Fruit fly (Drosophila melanogaster) whole organism, embryonic: ENCODE results near the gene Vha16-3.

ENCODE experiments used
- Aef1 ChIP-seq: fragments of 200-800 bp; sonication (Bioruptor generic); IDR thresholded peaks from 3 replicates; pipeline ENCODE4 v1.3.6; 2022; ENCODE audit warnings: missing biosample characterization, missing genetic modification characterization
- Atf-2 ChIP-seq: fragments of 200-800 bp; sonication (Bioruptor generic); optimal IDR thresholded peaks from 2 replicates; lab custom pipeline; 2016; ENCODE audit warnings: missing biosample characterization, missing genetic modification characterization
- Blimp-1 ChIP-seq: fragments of 200-800 bp; sonication (Bioruptor generic); optimal IDR thresholded peaks from 3 replicates; lab custom pipeline; 2018; ENCODE audit warnings: missing biosample characterization, missing genetic modification characterization, mild to moderate bottlenecking, moderate library complexity, missing genetic modification reagents
- CG10462 ChIP-seq: fragments of 200-800 bp; sonication (Bioruptor generic); optimal IDR thresholded peaks from 2 replicates; lab custom pipeline; 2016; ENCODE audit warnings: missing biosample characterization, missing genetic modification characterization
- CG10979 ChIP-seq: fragments of 200-800 bp; sonication (Bioruptor generic); optimal IDR thresholded peaks from 2 replicates; lab custom pipeline; 2018; ENCODE audit warnings: missing biosample characterization, mild to moderate bottlenecking, missing genetic modification characterization, moderate library complexity
- CG11504 ChIP-seq: fragments of 200-800 bp; sonication (Bioruptor generic); optimal IDR thresholded peaks from 3 replicates; lab custom pipeline; 2019; ENCODE audit warnings: missing biosample characterization, mild to moderate bottlenecking, missing genetic modification characterization, moderate library complexity
- CG11723 ChIP-seq: fragments of 200-800 bp; sonication (Bioruptor generic); optimal IDR thresholded peaks from 2 replicates; lab custom pipeline; 2017; ENCODE audit warnings: missing biosample characterization, mild to moderate bottlenecking, missing genetic modification characterization
- CG13424 ChIP-seq: fragments of 200-800 bp; sonication (Bioruptor generic); optimal IDR thresholded peaks from 2 replicates; lab custom pipeline; 2019; ENCODE audit warnings: missing biosample characterization, mild to moderate bottlenecking, missing genetic modification characterization, moderate library complexity
- CG13775 ChIP-seq: fragments of 200-800 bp; sonication (Bioruptor generic); optimal IDR thresholded peaks from 3 replicates; lab custom pipeline; 2017; ENCODE audit warnings: missing biosample characterization, mild to moderate bottlenecking, missing genetic modification characterization
- CG14050 ChIP-seq: fragments of 200-800 bp; sonication (Bioruptor generic); IDR thresholded peaks from 3 replicates; pipeline ENCODE4 v1.3.6; 2022; ENCODE audit warnings: missing biosample characterization, missing genetic modification characterization
- CG14710 ChIP-seq: fragments of 200-800 bp; sonication (Bioruptor generic); optimal IDR thresholded peaks from 3 replicates; lab custom pipeline; 2019; ENCODE audit warnings: missing biosample characterization, mild to moderate bottlenecking, missing genetic modification characterization, moderate library complexity
- CG1603 ChIP-seq: fragments of 200-800 bp; sonication (Bioruptor generic); optimal IDR thresholded peaks from 2 replicates; lab custom pipeline; 2019; ENCODE audit warnings: missing biosample characterization, mild to moderate bottlenecking, missing genetic modification characterization, moderate library complexity
- CG16815 ChIP-seq: fragments of 200-800 bp; sonication (Bioruptor generic); optimal IDR thresholded peaks from 3 replicates; lab custom pipeline; 2017; ENCODE audit warnings: missing biosample characterization, mild to moderate bottlenecking, missing genetic modification characterization
- CG17328 ChIP-seq: fragments of 200-800 bp; sonication (Bioruptor generic); IDR thresholded peaks from 2 replicates; pipeline ENCODE4 v1.3.6; 2022; ENCODE audit warnings: missing biosample characterization, missing genetic modification characterization
- CG17829 ChIP-seq: fragments of 200-800 bp; optimal IDR thresholded peaks from 2 replicates; lab custom pipeline; 2019; ENCODE audit warnings: missing biosample characterization, mild to moderate bottlenecking, missing genetic modification characterization, moderate library complexity
- CG2120 ChIP-seq: fragments of 200-800 bp; sonication (Bioruptor generic); optimal IDR thresholded peaks from 3 replicates; lab custom pipeline; 2016; ENCODE audit warnings: missing biosample characterization, missing genetic modification characterization
- CG30431 ChIP-seq: fragments of 200-800 bp; sonication (Bioruptor generic); optimal IDR thresholded peaks from 2 replicates; lab custom pipeline; 2017; ENCODE audit warnings: missing biosample characterization, missing genetic modification characterization
- CG31365 ChIP-seq: fragments of 200-800 bp; sonication (Bioruptor generic); optimal IDR thresholded peaks from 2 replicates; lab custom pipeline; 2018; ENCODE audit warnings: missing biosample characterization, mild to moderate bottlenecking, missing genetic modification characterization
- CG4617 ChIP-seq: fragments of 200-800 bp; sonication (Bioruptor generic); optimal IDR thresholded peaks from 3 replicates; lab custom pipeline; 2016; ENCODE audit warnings: missing biosample characterization, missing genetic modification characterization, borderline replicate concordance
- CG8924 ChIP-seq: fragments of 200-800 bp; optimal IDR thresholded peaks from 3 replicates; lab custom pipeline; 2019; ENCODE audit warnings: missing biosample characterization, mild to moderate bottlenecking, missing genetic modification characterization, moderate library complexity
- CG9437 ChIP-seq: fragments of 200-800 bp; sonication (Bioruptor generic); optimal IDR thresholded peaks from 2 replicates; lab custom pipeline; 2018; ENCODE audit warnings: missing biosample characterization, mild to moderate bottlenecking, missing genetic modification characterization
- CG9797 ChIP-seq: fragments of 200-800 bp; sonication (Bioruptor generic); optimal IDR thresholded peaks from 3 replicates; lab custom pipeline; 2018; ENCODE audit warnings: missing biosample characterization, mild to moderate bottlenecking, missing genetic modification characterization
- D ChIP-seq, 2 experiments: fragments of 200-800 bp in 1 of 2; fragments of >200 bp in 1 of 2; sonication (Bioruptor generic) in 1 of 2; optimal IDR thresholded peaks; 2 replicates in 1 of 2; 3 replicates in 1 of 2; lab custom pipeline; 2017; ENCODE audit warnings: mild to moderate bottlenecking in 1 of 2, missing biosample characterization in 1 of 2, missing genetic modification characterization in 1 of 2, missing genetic modification reagents in 1 of 2
- D19B ChIP-seq: fragments of 200-800 bp; sonication (Bioruptor generic); optimal IDR thresholded peaks from 2 replicates; lab custom pipeline; 2017; ENCODE audit warnings: missing biosample characterization, mild to moderate bottlenecking, missing genetic modification characterization
- Dip2 ChIP-seq: fragments of 200-800 bp; sonication (Bioruptor generic); IDR thresholded peaks from 2 replicates; pipeline ENCODE4 v1.3.6; 2022; ENCODE audit warnings: missing biosample characterization, missing genetic modification characterization
- Gug ChIP-seq: fragments of 200-800 bp; sonication (Bioruptor generic); IDR thresholded peaks from 4 replicates; pipeline ENCODE4 v1.3.6; 2022; ENCODE audit warnings: missing biosample characterization, missing genetic modification characterization
- H15 ChIP-seq: fragments of 200-800 bp; sonication (Bioruptor generic); IDR thresholded peaks from 3 replicates; pipeline ENCODE4 v1.3.6; 2022; ENCODE audit warnings: missing biosample characterization, missing genetic modification characterization
- Hr51 ChIP-seq, 2 experiments: fragments of 200-800 bp; sonication (Bioruptor generic); optimal IDR thresholded peaks; 2 replicates in 1 of 2; 3 replicates in 1 of 2; lab custom pipeline; 2016 to 2018; ENCODE audit warnings: missing biosample characterization in 2 of 2, missing genetic modification characterization in 2 of 2, mild to moderate bottlenecking in 1 of 2, moderate library complexity in 1 of 2
- Oli ChIP-seq: fragments of 200-800 bp; sonication (Bioruptor generic); optimal IDR thresholded peaks from 2 replicates; lab custom pipeline; 2018; ENCODE audit warnings: missing biosample characterization, mild to moderate bottlenecking, missing genetic modification characterization, moderate library complexity
- Spps ChIP-seq: fragments of 200-800 bp; sonication (Bioruptor generic); optimal IDR thresholded peaks from 2 replicates; lab custom pipeline; 2018; ENCODE audit warnings: missing biosample characterization, mild to moderate bottlenecking, missing genetic modification characterization
- ash1 ChIP-seq: fragments of 200-800 bp; sonication (Bioruptor generic); optimal IDR thresholded peaks from 2 replicates; lab custom pipeline; 2018; ENCODE audit warnings: missing biosample characterization, mild to moderate bottlenecking, missing genetic modification characterization
- az2 ChIP-seq: fragments of 200-800 bp; sonication (Bioruptor generic); optimal IDR thresholded peaks from 3 replicates; lab custom pipeline; 2016; ENCODE audit warnings: missing biosample characterization, missing genetic modification characterization
- chn ChIP-seq: fragments of 200-800 bp; sonication (Bioruptor generic); optimal IDR thresholded peaks from 2 replicates; lab custom pipeline; 2016; ENCODE audit warnings: missing biosample characterization, missing genetic modification characterization
- crc ChIP-seq: fragments of 200-800 bp; sonication (Bioruptor generic); optimal IDR thresholded peaks from 2 replicates; lab custom pipeline; 2016; ENCODE audit warnings: missing biosample characterization, missing genetic modification characterization
- croc ChIP-seq: fragments of 200-800 bp; sonication (Bioruptor generic); conservative IDR thresholded peaks from 3 replicates; pipeline ENCODE4 v1.3.6; 2022; ENCODE audit warnings: missing biosample characterization, missing genetic modification characterization
- emc ChIP-seq: fragments of 200-800 bp; sonication (Bioruptor generic); optimal IDR thresholded peaks from 2 replicates; lab custom pipeline; 2016; ENCODE audit warnings: missing biosample characterization, missing genetic modification characterization
- ewg ChIP-seq: fragments of 200-800 bp; sonication (Bioruptor generic); optimal IDR thresholded peaks from 3 replicates; lab custom pipeline; 2017; ENCODE audit warnings: mild to moderate bottlenecking, missing biosample characterization, missing genetic modification reagents, missing genetic modification characterization
- gem ChIP-seq: fragments of 200-800 bp; sonication (Bioruptor generic); optimal IDR thresholded peaks from 2 replicates; lab custom pipeline; 2019; ENCODE audit warnings: missing biosample characterization, mild to moderate bottlenecking, missing genetic modification characterization, moderate library complexity
- grau ChIP-seq: fragments of 200-800 bp; optimal IDR thresholded peaks from 3 replicates; lab custom pipeline; 2019; ENCODE audit warnings: missing biosample characterization, mild to moderate bottlenecking, missing genetic modification characterization, moderate library complexity
- gsb-n ChIP-seq: fragments of 200-800 bp; sonication (Bioruptor generic); optimal IDR thresholded peaks from 3 replicates; lab custom pipeline; 2018; ENCODE audit warnings: missing biosample characterization, mild to moderate bottlenecking, missing genetic modification characterization
- ham ChIP-seq: fragments of 200-800 bp; sonication (Bioruptor generic); IDR thresholded peaks from 2 replicates; pipeline ENCODE4 v1.3.6; 2022; ENCODE audit warnings: missing biosample characterization, missing genetic modification characterization
- kay ChIP-seq: fragments of 200-800 bp; sonication (Bioruptor generic); optimal IDR thresholded peaks from 2 replicates; lab custom pipeline; 2016; ENCODE audit warnings: missing biosample characterization, missing genetic modification characterization
- lilli ChIP-seq: fragments of 200-800 bp; sonication (Bioruptor generic); optimal IDR thresholded peaks from 3 replicates; lab custom pipeline; 2016; ENCODE audit warnings: missing biosample characterization, missing genetic modification characterization
- lmd ChIP-seq: fragments of 200-800 bp; sonication (Bioruptor generic); IDR thresholded peaks from 2 replicates; pipeline ENCODE4 v1.3.6; 2022; ENCODE audit warnings: missing biosample characterization, missing genetic modification characterization
- sna ChIP-seq: fragments of 200-800 bp; sonication (Bioruptor generic); IDR thresholded peaks from 2 replicates; pipeline ENCODE4 v1.3.6; 2022; ENCODE audit warnings: missing biosample characterization, missing genetic modification characterization; ENCODE audit not compliant: partially characterized antibody
- trh ChIP-seq: fragments of 200-800 bp; sonication (Bioruptor generic); optimal IDR thresholded peaks from 2 replicates; lab custom pipeline; 2016; ENCODE audit warnings: missing biosample characterization, missing genetic modification characterization
- twi ChIP-seq: fragments of 200-800 bp; optimal IDR thresholded peaks from 2 replicates; lab custom pipeline; 2019; ENCODE audit warnings: missing biosample characterization, mild to moderate bottlenecking, missing genetic modification characterization, moderate library complexity
- tx ChIP-seq: fragments of 200-800 bp; sonication (Bioruptor generic); optimal IDR thresholded peaks from 2 replicates; lab custom pipeline; 2016; ENCODE audit warnings: missing biosample characterization, missing genetic modification characterization
- wor ChIP-seq: fragments of 200-800 bp; sonication (Bioruptor generic); IDR thresholded peaks from 2 replicates; pipeline ENCODE4 v1.3.6; 2022; ENCODE audit warnings: missing biosample characterization, missing genetic modification characterization
- zfh1 ChIP-seq: fragments of 200-800 bp; sonication (Bioruptor generic); IDR thresholded peaks from 3 replicates; pipeline ENCODE4 v1.3.6; 2022; ENCODE audit warnings: missing biosample characterization, missing genetic modification characterization

The Vha16-3 gene

DNA sequence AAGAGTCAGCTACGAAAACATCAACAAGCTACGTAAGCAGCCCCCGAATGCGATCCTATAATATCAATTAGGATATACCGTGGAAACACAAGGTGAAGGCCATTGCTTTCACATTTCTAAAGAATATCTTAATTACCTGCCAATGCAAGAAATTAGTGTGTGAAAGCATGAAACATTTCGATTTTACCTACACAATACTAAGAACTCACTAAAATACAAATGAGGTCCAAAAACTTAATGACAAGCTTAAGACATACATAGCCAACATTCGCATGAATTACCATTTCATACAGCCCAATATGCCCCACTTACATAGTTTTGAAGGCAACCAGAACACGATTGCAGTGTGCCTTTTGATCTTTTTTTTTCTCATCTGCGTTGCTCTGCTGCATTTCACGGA is 43.4 kb upstream of the Vha16-3 start (continued):
- peak; percentile 58 for TF ChIP-seq CG10979 (tag; lab: Kevin White, UChicago)
- TF ChIP-seq CG14710 (tag; lab: Kevin White, UChicago): peak; percentile 29
- TF ChIP-seq CG11723 (GFP tag; lab: Kevin White, UChicago): peak; percentile 0
- TF ChIP-seq H15 (GFP tag; lab: Robert Waterston, UW): peak; percentile 28; the same call in 1 of the 3 replicates
- no peak for TF ChIP-seq trh (GFP tag; lab: Kevin White, UChicago)
- TF ChIP-seq CG2120: no peak
- no peak for TF ChIP-seq CG9797 (GFP tag; lab: Kevin White, UChicago)
- TF ChIP-seq ash1 (GFP tag; lab: Kevin White, UChicago): no peak
- TF ChIP-seq CG9437: peak; percentile 45
- TF ChIP-seq tx (GFP tag; lab: Kevin White, UChicago): peak; percentile 0
- TF ChIP-seq grau: peak; percentile 45
- TF ChIP-seq twi (tag; lab: Kevin White, UChicago): no peak
- peak; percentile 11 for TF ChIP-seq Atf-2
- peak; percentile 28 for TF ChIP-seq CG13424 (tag; lab: Kevin White, UChicago)
- no peak for TF ChIP-seq Spps (tag; lab: Kevin White, UChicago)
- TF ChIP-seq lilli (GFP tag; lab: Kevin White, UChicago): peak; percentile 16
- peak; percentile 31 for TF ChIP-seq ewg (GFP tag; lab: Kevin White, UChicago)
- no peak for TF ChIP-seq D (optimal IDR thresholded peaks at IDR 0.05; lab: Kevin White, UChicago)
- TF ChIP-seq D (GFP tag; optimal IDR thresholded peaks at IDR 0.05; lab: Kevin White, UChicago): peak; percentile 32
- TF ChIP-seq CG11504 (tag; lab: Kevin White, UChicago): peak; percentile 51
- peak; percentile 10 for TF ChIP-seq CG16815 (GFP tag; lab: Kevin White, UChicago)
- TF ChIP-seq Aef1 (GFP tag; lab: Robert Waterston, UW): 0 out of 3 replicates have a peak, but pooled peaks have one; percentile 12
- 0 out of 4 replicates have a peak, but pooled peaks have one; percentile 7 for TF ChIP-seq Gug (GFP tag; lab: Robert Waterston, UW)
- peak; percentile 64 for TF ChIP-seq Oli
- peak; percentile 43 for TF ChIP-seq CG30431 (GFP tag; lab: Kevin White, UChicago)
- TF ChIP-seq croc (GFP tag; lab: Robert Waterston, UW): 0 out of 3 replicates have a peak, but pooled peaks have one; percentile 31
- TF ChIP-seq sna (GFP tag; lab: Robert Waterston, UW): no peak
- peak; percentile 57 for TF ChIP-seq CG13775
- no peak for TF ChIP-seq crc (GFP tag; lab: Kevin White, UChicago)
- peak; percentile 40 for TF ChIP-seq Blimp-1
- peak; percentile 35 for TF ChIP-seq CG17829 (tag; lab: Kevin White, UChicago)
- no peak for TF ChIP-seq gsb-n (tag; lab: Kevin White, UChicago)
- no peak for TF ChIP-seq CG14050 (GFP tag; lab: Robert Waterston, UW)
- TF ChIP-seq kay (GFP tag; lab: Kevin White, UChicago): no peak
- TF ChIP-seq CG8924 (tag; lab: Kevin White, UChicago): peak; percentile 40
- peak; percentile 13 for TF ChIP-seq D19B (GFP tag; lab: Kevin White, UChicago)
- 0 out of 3 replicates have a peak, but pooled peaks have one; percentile 56 for TF ChIP-seq zfh1
- TF ChIP-seq CG31365 (tag; lab: Kevin White, UChicago): no peak
- TF ChIP-seq lmd (GFP tag; lab: Robert Waterston, UW): peak; percentile 32; the same call in 1 of the 2 replicates
- no peak for TF ChIP-seq emc
- no peak for TF ChIP-seq Dip2 (GFP tag; lab: Robert Waterston, UW)
- peak; percentile 15 for TF ChIP-seq CG10462 (GFP tag; lab: Kevin White, UChicago)
- TF ChIP-seq gem: peak; percentile 63
- peak; percentile 50 for TF ChIP-seq CG1603 (tag; lab: Kevin White, UChicago)
- 0 out of 2 replicates have a peak, but pooled peaks have one; percentile 30 for TF ChIP-seq wor (GFP tag; lab: Robert Waterston, UW)
- TF ChIP-seq CG17328 (GFP tag; lab: Robert Waterston, UW): 0 out of 2 replicates have a peak, but pooled peaks have one; percentile 18
- TF ChIP-seq Hr51 (GFP tag; optimal IDR thresholded peaks at IDR 0.05; lab: Kevin White, UChicago): peak in 1 of 2 experiments; percentile 44
- TF ChIP-seq az2 (GFP tag; lab: Kevin White, UChicago): peak; percentile 52
- TF ChIP-seq CG4617 (GFP tag; lab: Kevin White, UChicago): peak; percentile 16
- TF ChIP-seq ham (GFP tag; lab: Robert Waterston, UW): no peak
- peak; percentile 54 for TF ChIP-seq chn
